Fruit fly (Drosophila melanogaster) whole organism, embryonic: ENCODE data around the gene CG15894.
A peak's percentile ranks its signal among the peaks of the same experiment; 100 is the strongest.

Source experiments
- CG10274 ChIP-seq: fragments of 200-800 bp; sonication (Bioruptor generic); optimal IDR thresholded peaks from 3 replicates; lab custom pipeline; 2017; ENCODE audit warnings: missing biosample characterization, mild to moderate bottlenecking, missing genetic modification characterization
- CG10565 ChIP-seq: fragments of 200-800 bp; sonication (Bioruptor generic); optimal IDR thresholded peaks from 3 replicates; lab custom pipeline; 2016; ENCODE audit warnings: missing biosample characterization, mild to moderate bottlenecking, missing genetic modification characterization
- CG12104 ChIP-seq: fragments of 200-800 bp; sonication (Bioruptor generic); optimal IDR thresholded peaks from 3 replicates; lab custom pipeline; 2016; ENCODE audit warnings: missing biosample characterization, missing genetic modification characterization
- CG12769 ChIP-seq: fragments of 200-800 bp; sonication (Bioruptor generic); optimal IDR thresholded peaks from 2 replicates; lab custom pipeline; 2019; ENCODE audit warnings: missing biosample characterization, mild to moderate bottlenecking, missing genetic modification characterization, moderate library complexity
- CG14441 ChIP-seq: fragments of 200-800 bp; sonication (Bioruptor generic); IDR thresholded peaks from 2 replicates; pipeline ENCODE4 v1.3.6; 2022; ENCODE audit warnings: missing biosample characterization, missing genetic modification characterization
- CG15011 ChIP-seq: fragments of 200-800 bp; sonication (Bioruptor generic); optimal IDR thresholded peaks from 3 replicates; lab custom pipeline; 2018; ENCODE audit warnings: missing biosample characterization, mild to moderate bottlenecking, missing genetic modification characterization
- CG15601 ChIP-seq: fragments of 200-800 bp; sonication (Bioruptor generic); optimal IDR thresholded peaks from 3 replicates; lab custom pipeline; 2019; ENCODE audit warnings: missing biosample characterization, mild to moderate bottlenecking, missing genetic modification characterization, moderate library complexity
- CG1603 ChIP-seq: fragments of 200-800 bp; sonication (Bioruptor generic); optimal IDR thresholded peaks from 2 replicates; lab custom pipeline; 2019; ENCODE audit warnings: missing biosample characterization, mild to moderate bottlenecking, missing genetic modification characterization, moderate library complexity
- CG17829 ChIP-seq: fragments of 200-800 bp; optimal IDR thresholded peaks from 2 replicates; lab custom pipeline; 2019; ENCODE audit warnings: missing biosample characterization, mild to moderate bottlenecking, missing genetic modification characterization, moderate library complexity
- CG1792 ChIP-seq: fragments of 200-800 bp; sonication (Bioruptor generic); optimal IDR thresholded peaks from 2 replicates; lab custom pipeline; 2016; ENCODE audit warnings: missing biosample characterization, missing genetic modification characterization
- CG18619 ChIP-seq: fragments of 200-800 bp; sonication (Bioruptor generic); optimal IDR thresholded peaks from 3 replicates; lab custom pipeline; 2017; ENCODE audit warnings: missing biosample characterization, mild to moderate bottlenecking, missing genetic modification characterization
- CG2116 ChIP-seq: fragments of 200-800 bp; sonication (Bioruptor generic); optimal IDR thresholded peaks from 3 replicates; lab custom pipeline; 2018; ENCODE audit warnings: missing biosample characterization, mild to moderate bottlenecking, missing genetic modification characterization
- CG31388 ChIP-seq: fragments of 200-800 bp; sonication (Bioruptor generic); optimal IDR thresholded peaks from 2 replicates; lab custom pipeline; 2016; ENCODE audit warnings: missing biosample characterization, missing genetic modification characterization
- CG32767 ChIP-seq: fragments of 200-800 bp; sonication (Bioruptor generic); IDR thresholded peaks from 2 replicates; pipeline ENCODE4 v1.3.6; 2022; ENCODE audit warnings: missing biosample characterization, missing genetic modification characterization
- CG3838 ChIP-seq: fragments of 200-800 bp; sonication (Bioruptor generic); optimal IDR thresholded peaks from 3 replicates; lab custom pipeline; 2016; ENCODE audit warnings: missing biosample characterization, missing genetic modification characterization
- CG4328 ChIP-seq: fragments of 200-800 bp; sonication (Bioruptor generic); optimal IDR thresholded peaks from 3 replicates; lab custom pipeline; 2017; ENCODE audit warnings: missing biosample characterization, missing genetic modification reagents, missing genetic modification characterization
- CG6272 ChIP-seq: fragments of 200-800 bp; sonication (Bioruptor generic); IDR thresholded peaks from 2 replicates; pipeline ENCODE4 v1.3.6; 2022; ENCODE audit warnings: missing biosample characterization, missing genetic modification characterization
- CG7963 ChIP-seq: fragments of 200-800 bp; sonication (Bioruptor generic); IDR thresholded peaks from 3 replicates; pipeline ENCODE4 v1.3.6; 2022; ENCODE audit warnings: missing biosample characterization, missing genetic modification characterization; ENCODE audit not compliant: partially characterized antibody
- CG8359 ChIP-seq: fragments of 200-800 bp; sonication (Bioruptor generic); optimal IDR thresholded peaks from 2 replicates; lab custom pipeline; 2017; ENCODE audit warnings: missing biosample characterization, mild to moderate bottlenecking, missing genetic modification characterization, borderline replicate concordance
- Dip2 ChIP-seq: fragments of 200-800 bp; sonication (Bioruptor generic); IDR thresholded peaks from 2 replicates; pipeline ENCODE4 v1.3.6; 2022; ENCODE audit warnings: missing biosample characterization, missing genetic modification characterization
- E2f1 ChIP-seq: fragments of 200-800 bp; sonication (Bioruptor generic); IDR thresholded peaks from 2 replicates; pipeline ENCODE4 v1.3.6; 2022; ENCODE audit warnings: missing biosample characterization, missing genetic modification characterization
- Ets65A ChIP-seq: fragments of 200-800 bp; sonication (Bioruptor generic); peaks from one replicate; lab custom pipeline; 2016; ENCODE audit warnings: missing biosample characterization, missing genetic modification characterization
- HmgD ChIP-seq: fragments of 200-800 bp; sonication (Bioruptor generic); optimal IDR thresholded peaks from 3 replicates; lab custom pipeline; 2016; ENCODE audit warnings: missing biosample characterization, missing genetic modification characterization
- Hmr ChIP-seq: fragments of 200-800 bp; sonication (Bioruptor generic); optimal IDR thresholded peaks from 3 replicates; lab custom pipeline; 2017; ENCODE audit warnings: mild to moderate bottlenecking, missing biosample characterization, missing genetic modification reagents, missing genetic modification characterization
- Hr51 ChIP-seq, 2 experiments: fragments of 200-800 bp; sonication (Bioruptor generic); optimal IDR thresholded peaks; 2 replicates in 1 of 2; 3 replicates in 1 of 2; lab custom pipeline; 2016 to 2018; ENCODE audit warnings: missing biosample characterization in 2 of 2, missing genetic modification characterization in 2 of 2, mild to moderate bottlenecking in 1 of 2, moderate library complexity in 1 of 2
- Mad ChIP-seq: fragments of 200-800 bp; sonication (Bioruptor generic); optimal IDR thresholded peaks from 2 replicates; lab custom pipeline; 2016; ENCODE audit warnings: missing biosample characterization, missing genetic modification characterization
- NC2α ChIP-seq: fragments of 200-800 bp; sonication (Bioruptor generic); optimal IDR thresholded peaks from 2 replicates; lab custom pipeline; 2016; ENCODE audit warnings: missing biosample characterization, missing genetic modification characterization
- Ptx1 ChIP-seq: fragments of 200-800 bp; sonication (Bioruptor generic); IDR thresholded peaks from 2 replicates; pipeline ENCODE4 v1.3.6; 2022; ENCODE audit warnings: missing biosample characterization, missing genetic modification characterization
- Sox100B ChIP-seq: fragments of 200-800 bp; sonication (Bioruptor generic); optimal IDR thresholded peaks from 3 replicates; lab custom pipeline; 2018; ENCODE audit warnings: missing biosample characterization, mild to moderate bottlenecking, missing genetic modification characterization
- Sry-δ ChIP-seq: fragments of 200-800 bp; sonication (Bioruptor generic); optimal IDR thresholded peaks from 2 replicates; lab custom pipeline; 2016; ENCODE audit warnings: missing biosample characterization, missing genetic modification characterization
- Usf ChIP-seq: fragments of 200-800 bp; sonication (Bioruptor generic); optimal IDR thresholded peaks from 2 replicates; lab custom pipeline; 2017; ENCODE audit warnings: missing genotype, missing biosample characterization, missing genetic modification characterization
- ara ChIP-seq: fragments of 200-800 bp; sonication (Bioruptor generic); IDR thresholded peaks from 2 replicates; pipeline ENCODE4 v1.3.6; 2022; ENCODE audit warnings: missing biosample characterization, missing genetic modification characterization
- bigmax ChIP-seq: fragments of 200-800 bp; sonication (Bioruptor generic); optimal IDR thresholded peaks from 2 replicates; lab custom pipeline; 2018; ENCODE audit warnings: missing biosample characterization, mild to moderate bottlenecking, missing genetic modification characterization
- cad ChIP-seq: fragments of >200 bp; optimal IDR thresholded peaks from 2 replicates; lab custom pipeline; 2017; ENCODE audit warnings: missing biosample characterization, missing genetic modification characterization
- ci ChIP-seq: fragments of 200-800 bp; sonication (Bioruptor generic); IDR thresholded peaks from 3 replicates; pipeline ENCODE4 v1.3.6; 2022; ENCODE audit warnings: missing biosample characterization, missing genetic modification characterization
- dm ChIP-seq: fragments of 200-800 bp; sonication (Bioruptor generic); optimal IDR thresholded peaks from 3 replicates; lab custom pipeline; 2016; ENCODE audit warnings: missing biosample characterization, missing genetic modification characterization
- dpn ChIP-seq, 2 experiments: fragments of 200-800 bp; sonication (Bioruptor generic); optimal IDR thresholded peaks; 3 replicates each; lab custom pipeline; 2016; ENCODE audit warnings: missing biosample characterization in 2 of 2, missing genetic modification characterization in 2 of 2
- ems ChIP-seq: fragments of 200-800 bp; sonication (Bioruptor generic); optimal IDR thresholded peaks from 3 replicates; lab custom pipeline; 2016; ENCODE audit warnings: missing biosample characterization, missing genetic modification characterization
- grau ChIP-seq: fragments of 200-800 bp; optimal IDR thresholded peaks from 3 replicates; lab custom pipeline; 2019; ENCODE audit warnings: missing biosample characterization, mild to moderate bottlenecking, missing genetic modification characterization, moderate library complexity
- ind ChIP-seq: fragments of 200-800 bp; sonication (Bioruptor generic); optimal IDR thresholded peaks from 3 replicates; lab custom pipeline; 2016; ENCODE audit warnings: missing biosample characterization, missing genetic modification characterization
- nom ChIP-seq: fragments of 200-800 bp; sonication (Bioruptor generic); optimal IDR thresholded peaks from 2 replicates; lab custom pipeline; 2017; ENCODE audit warnings: missing biosample characterization, missing genetic modification characterization, mild to moderate bottlenecking, moderate library complexity, missing genetic modification reagents
- oc ChIP-seq: fragments of 200-800 bp; sonication (Bioruptor generic); optimal IDR thresholded peaks from 2 replicates; lab custom pipeline; 2018; ENCODE audit warnings: missing biosample characterization, mild to moderate bottlenecking, missing genetic modification characterization, moderate library complexity
- salm ChIP-seq: fragments of 200-800 bp; sonication (Bioruptor generic); optimal IDR thresholded peaks from 2 replicates; lab custom pipeline; 2018; ENCODE audit warnings: missing biosample characterization, mild to moderate bottlenecking, missing genetic modification characterization
- sc ChIP-seq, 3 experiments: fragments of >200 bp in 2 of 3; fragments of 200-800 bp in 1 of 3; sonication (Bioruptor generic) in 1 of 3; optimal IDR thresholded peaks; 2 replicates in 2 of 3; 3 replicates in 1 of 3; lab custom pipeline; 2017; ENCODE audit warnings: mild to moderate bottlenecking in 1 of 3, missing biosample characterization in 1 of 3, missing genetic modification characterization in 1 of 3, missing genetic modification reagents in 1 of 3
- sens ChIP-seq: fragments of 200-800 bp; sonication (Bioruptor generic); peaks from one replicate; lab custom pipeline; 2016; ENCODE audit warnings: missing biosample characterization, missing genetic modification characterization
- tgo ChIP-seq: fragments of 200-800 bp; sonication (Bioruptor generic); IDR thresholded peaks from 3 replicates; pipeline ENCODE4 v1.3.6; 2022; ENCODE audit warnings: missing biosample characterization, missing genetic modification characterization
- toy ChIP-seq: fragments of 200-800 bp; sonication (Bioruptor generic); IDR thresholded peaks from 2 replicates; pipeline ENCODE4 v1.3.6; 2022; ENCODE audit warnings: missing biosample characterization, missing genetic modification characterization
- tup ChIP-seq: fragments of 200-800 bp; sonication (Bioruptor generic); optimal IDR thresholded peaks from 2 replicates; lab custom pipeline; 2016; ENCODE audit warnings: missing biosample characterization, mild to moderate bottlenecking, missing genetic modification characterization, moderate library complexity
- tx ChIP-seq: fragments of 200-800 bp; sonication (Bioruptor generic); optimal IDR thresholded peaks from 2 replicates; lab custom pipeline; 2016; ENCODE audit warnings: missing biosample characterization, missing genetic modification characterization
- unc-4 ChIP-seq: fragments of 200-800 bp; sonication (Bioruptor generic); IDR thresholded peaks from 2 replicates; pipeline ENCODE4 v1.3.6; 2022; ENCODE audit warnings: missing biosample characterization, missing genetic modification characterization; ENCODE audit not compliant: partially characterized antibody
- unpg ChIP-seq: fragments of 200-800 bp; sonication (Bioruptor generic); optimal IDR thresholded peaks from 3 replicates; lab custom pipeline; 2018; ENCODE audit warnings: missing biosample characterization, mild to moderate bottlenecking, missing genetic modification characterization, moderate library complexity

Gene CG15894

DNA sequence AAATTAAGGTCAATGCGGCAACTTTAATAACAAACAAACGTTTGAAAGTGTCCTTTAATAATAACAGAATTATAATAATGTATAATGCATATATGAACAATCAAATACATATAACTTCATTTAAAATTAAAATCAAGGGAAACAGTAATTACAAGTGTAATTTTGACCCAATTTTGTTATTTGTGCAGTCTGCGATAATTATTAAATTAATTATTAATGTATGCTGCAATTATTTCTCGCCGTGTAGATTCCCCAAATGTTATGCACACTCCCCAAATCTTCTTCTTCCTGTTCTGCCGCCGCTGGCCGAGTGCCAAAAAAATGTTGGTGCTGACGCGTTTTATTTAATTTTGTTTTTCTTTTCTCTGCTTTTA, 44.6 kb downstream of the CG15894 start (continued):
- TF ChIP-seq CG14441 (GFP tag; lab: Robert Waterston, UW) (peak; percentile 72), CG32767 (GFP tag; lab: Robert Waterston, UW) (peak; percentile 80), CG4328 (GFP tag; lab: Kevin White, UChicago) (peak; percentile 90), Usf (GFP tag; lab: Kevin White, UChicago) (peak; percentile 65), nom (GFP tag; lab: Kevin White, UChicago) (no peak), CG8359 (GFP tag; lab: Kevin White, UChicago) (peak; percentile 55), CG15601 (tag; lab: Kevin White, UChicago) (peak; percentile 91), sc (optimal IDR thresholded peaks at IDR 0.05; lab: Kevin White, UChicago) (no peak), sc (GFP tag; optimal IDR thresholded peaks at IDR 0.05; lab: Kevin White, UChicago) (peak; percentile 77), NC2α (no peak), oc (tag; lab: Kevin White, UChicago) (peak; percentile 83), ara (GFP tag; lab: Robert Waterston, UW) (peak; percentile 78), tx (GFP tag; lab: Kevin White, UChicago) (no peak), cad (GFP tag; lab: Kevin White, UChicago) (no peak), Sox100B (GFP tag; lab: Kevin White, UChicago) (peak; percentile 93), tgo (GFP tag; lab: Robert Waterston, UW) (peak; percentile 81), CG18619 (peak; percentile 89), CG15011 (GFP tag; lab: Kevin White, UChicago) (peak; percentile 85), unpg (peak; percentile 89), Dip2 (GFP tag; lab: Robert Waterston, UW) (no peak), Hr51 (GFP tag; optimal IDR thresholded peaks at IDR 0.05; lab: Kevin White, UChicago) (peak; percentile 15 to 93), CG10274 (GFP tag; lab: Kevin White, UChicago) (peak; percentile 43), tup (GFP tag; lab: Kevin White, UChicago) (peak; percentile 13), dpn (GFP tag; optimal IDR thresholded peaks at IDR 0.05; lab: Kevin White, UChicago) (peak; percentile 57 to 77), bigmax (GFP tag; lab: Kevin White, UChicago) (no peak), CG10565 (GFP tag; lab: Kevin White, UChicago) (no peak), Ptx1 (GFP tag; lab: Robert Waterston, UW) (peak; percentile 82), toy (GFP tag; lab: Robert Waterston, UW) (no peak), sens (GFP tag; lab: Kevin White, UChicago) (peak; percentile 87), CG12104 (GFP tag; lab: Kevin White, UChicago) (peak; percentile 82), Ets65A (GFP tag; lab: Kevin White, UChicago) (peak; percentile 79), CG1603 (peak; percentile 66), CG17829 (peak; percentile 92), E2f1 (GFP tag; lab: Robert Waterston, UW) (peak; percentile 82), CG7963 (no peak), salm (peak; percentile 83), ems (GFP tag; lab: Kevin White, UChicago) (peak; percentile 9), Hmr (peak; percentile 91), CG3838 (GFP tag; lab: Kevin White, UChicago) (no peak), Mad (GFP tag; lab: Kevin White, UChicago) (peak; percentile 50), unc-4 (GFP tag; lab: Robert Waterston, UW) (no peak), CG31388 (GFP tag; lab: Kevin White, UChicago) (peak; percentile 53), HmgD (no peak), CG1792 (GFP tag; lab: Kevin White, UChicago) (no peak), CG2116 (GFP tag; lab: Kevin White, UChicago) (peak; percentile 59), ci (GFP tag; lab: Robert Waterston, UW) (peak; percentile 87), CG6272 (peak; percentile 60; the same call in 1 of the 2 replicates), Sry-δ (GFP tag; lab: Kevin White, UChicago) (no peak), CG12769 (tag; lab: Kevin White, UChicago) (peak; percentile 78), dm (no peak), grau (tag; lab: Kevin White, UChicago) (peak; percentile 90), ind (GFP tag; lab: Kevin White, UChicago) (peak; percentile 75)
